Worm (Caenorhabditis elegans) whole organism, L1 larva: ENCODE data around the gene H39E23.3.

Experiments
- F16B12.6 ChIP-seq: fragments of 150-350 bp; optimal IDR thresholded peaks from 2 replicates; lab custom pipeline; 2014; ENCODE audit warnings: missing biosample characterization, missing genetic modification characterization
- ama-1 ChIP-seq: fragments of 150-350 bp; optimal IDR thresholded peaks from 2 replicates; lab custom pipeline; 2014
- ets-5 ChIP-seq: fragments of 200-800 bp; sonication (Bioruptor generic); IDR thresholded peaks from 2 replicates; pipeline ENCODE4 v1.3.6; 2022; ENCODE audit warnings: missing genetic modification characterization, missing compliant biosample characterization
- fos-1 ChIP-seq: fragments of 150-350 bp; optimal IDR thresholded peaks from 2 replicates; lab custom pipeline; 2014; ENCODE audit warnings: missing biosample characterization, missing genetic modification characterization
- lin-13 ChIP-seq: fragments of 150-350 bp; optimal IDR thresholded peaks from 2 replicates; lab custom pipeline; 2014; ENCODE audit warnings: missing biosample characterization, missing genetic modification reagents, missing genetic modification characterization
- lin-15B ChIP-seq: fragments of 150-350 bp; sonication (generic microtip); optimal IDR thresholded peaks from 3 replicates; lab custom pipeline; 2014; ENCODE audit warnings: missing biosample characterization, missing genetic modification characterization
- lsy-2 ChIP-seq, 2 experiments: fragments of 150-350 bp; optimal IDR thresholded peaks; 2 replicates each; lab custom pipeline; 2014; ENCODE audit warnings: missing biosample characterization in 2 of 2, missing genetic modification characterization in 2 of 2
- mdl-1 ChIP-seq, 2 experiments: fragments of 150-350 bp; optimal IDR thresholded peaks; 2 replicates each; lab custom pipeline; 2014 to 2017; ENCODE audit warnings: missing biosample characterization in 2 of 2, missing genetic modification characterization in 2 of 2, inconsistent platforms in 1 of 2
- nhr-237 ChIP-seq: fragments of 150-350 bp; optimal IDR thresholded peaks from 2 replicates; lab custom pipeline; 2014; ENCODE audit warnings: missing biosample characterization, missing genetic modification characterization
- nhr-47 ChIP-seq: sonication (generic microtip); optimal IDR thresholded peaks from 2 replicates; lab custom pipeline; 2016; ENCODE audit warnings: mild to moderate bottlenecking, missing genetic modification characterization, moderate library complexity, missing compliant biosample characterization
- nhr-76 ChIP-seq: sonication (generic microtip); optimal IDR thresholded peaks from 2 replicates; lab custom pipeline; 2017; ENCODE audit warnings: missing biosample characterization, missing genetic modification characterization
- rnt-1 ChIP-seq: sonication (generic microtip); optimal IDR thresholded peaks from 2 replicates; lab custom pipeline; 2016; ENCODE audit warnings: mild to moderate bottlenecking, missing genetic modification characterization, moderate library complexity, missing compliant biosample characterization
- unc-62 ChIP-seq: fragments of 150-350 bp; optimal IDR thresholded peaks from 2 replicates; lab custom pipeline; 2014; ENCODE audit warnings: missing biosample characterization, missing genetic modification reagents, missing genetic modification characterization

DNA sequence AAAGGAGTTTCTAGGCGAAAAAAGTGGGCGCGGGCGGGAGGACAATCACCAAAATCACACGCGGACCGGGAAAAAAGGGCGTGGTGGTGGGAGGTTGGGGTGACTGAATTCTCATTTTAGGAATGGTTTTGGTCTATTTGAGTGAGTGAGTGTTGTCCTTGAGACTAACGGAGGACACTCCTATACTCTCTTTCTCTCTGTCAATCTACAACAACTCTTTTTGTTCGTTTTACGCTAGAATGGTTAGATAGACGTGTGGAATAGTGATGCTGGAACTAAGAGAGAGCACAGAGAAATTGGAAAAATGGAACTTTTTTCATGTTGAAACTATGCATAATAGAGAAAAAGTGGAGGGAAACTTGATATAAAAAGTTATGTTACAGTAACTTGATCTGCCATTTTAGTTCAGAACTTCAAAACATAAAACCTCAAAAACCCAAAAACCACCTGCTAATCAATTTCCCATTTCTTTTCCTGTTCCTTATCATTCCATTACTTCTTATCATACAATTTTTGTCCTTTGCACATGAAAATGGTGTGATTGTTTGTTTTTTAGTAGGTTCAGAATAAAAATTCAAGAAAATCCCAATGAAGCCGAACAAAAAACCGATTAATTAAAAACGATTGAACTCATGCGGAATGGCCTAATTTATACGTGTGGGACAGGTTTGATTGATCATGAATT is 27.3 kb downstream of the H39E23.3 start:
- no peak for TF ChIP-seq nhr-76
- no peak for TF ChIP-seq lin-13 (GFP tag; lab: Kevin White, UChicago)
- TF ChIP-seq unc-62 (GFP tag; lab: Kevin White, UChicago): no peak
- TF ChIP-seq ama-1 (lab: Kevin White, UChicago): no peak
- no peak for TF ChIP-seq ets-5 (GFP tag; lab: Robert Waterston, UW)
- TF ChIP-seq lsy-2 (tag; optimal IDR thresholded peaks at IDR 0.05; lab: Kevin White, UChicago): peak in 1 of 2 experiments; percentile 30
- TF ChIP-seq nhr-47 (tag; lab: Kevin White, UChicago): no peak
- no peak for TF ChIP-seq fos-1 (tag; lab: Kevin White, UChicago)
- no peak for TF ChIP-seq F16B12.6
- TF ChIP-seq mdl-1 (tag; optimal IDR thresholded peaks at IDR 0.05; lab: Kevin White, UChicago): no peak
- TF ChIP-seq lin-15B (tag; lab: Kevin White, UChicago): no peak
- no peak for TF ChIP-seq nhr-237
- no peak for TF ChIP-seq rnt-1 (tag; lab: Kevin White, UChicago)
